Fruit fly (Drosophila melanogaster): ENCODE measurements around the gene CG42354.
A peak's percentile ranks its signal among the peaks of the same experiment; 100 is the strongest.

The CG42354 gene

DNA sequence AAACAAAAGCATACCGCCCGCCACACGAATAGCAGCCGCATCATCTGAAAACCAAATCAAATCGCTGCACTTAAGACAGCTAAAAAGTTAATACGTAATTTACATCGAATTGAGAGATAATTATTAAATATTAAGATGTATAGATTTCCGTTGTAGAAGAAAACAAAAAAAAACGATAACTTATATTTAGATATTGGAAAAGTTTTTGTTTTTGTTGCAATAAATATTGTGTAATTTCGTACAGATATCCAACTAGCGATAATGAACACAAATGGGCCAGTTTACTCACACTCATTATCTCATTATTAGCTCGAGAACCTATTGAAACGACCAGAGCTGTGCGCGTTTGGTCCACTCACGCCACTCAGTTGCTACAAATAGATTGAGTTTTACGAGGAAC is 35.9 kb upstream of the CG42354 start (continued):
- peak; percentile 74 for TF ChIP-seq CG8924 (tag; optimal IDR thresholded peaks at IDR 0.05)
- TF ChIP-seq CG14441 (GFP tag; IDR thresholded peaks at IDR 0.05): no peak
- peak; percentile 5 for TF ChIP-seq YL-1 (GFP tag; optimal IDR thresholded peaks at IDR 0.05)
- no peak for TF ChIP-seq CHES-1-like (GFP tag; optimal IDR thresholded peaks at IDR 0.05)
- TF ChIP-seq CG4360 (GFP tag; IDR thresholded peaks at IDR 0.05): no peak
- TF ChIP-seq D19B (GFP tag; optimal IDR thresholded peaks at IDR 0.05): peak; percentile 9
- TF ChIP-seq Optix (GFP tag; IDR thresholded peaks at IDR 0.05): no peak
- no peak for TF ChIP-seq da (GFP tag; optimal IDR thresholded peaks at IDR 0.05)
- peak; percentile 14 for TF ChIP-seq CG16863 (GFP tag; optimal IDR thresholded peaks at IDR 0.05)
- TF ChIP-seq HLH4C (GFP tag; IDR thresholded peaks at IDR 0.05; ENCODE audit: partially characterized antibody): no peak
- no peak for TF ChIP-seq inv (GFP tag; IDR thresholded peaks at IDR 0.05; ENCODE audit: partially characterized antibody)
- no peak for TF ChIP-seq Neu2 (GFP tag; optimal IDR thresholded peaks at IDR 0.05; ENCODE audit: borderline replicate concordance)
- TF ChIP-seq CG6854 (GFP tag; optimal IDR thresholded peaks at IDR 0.05): peak; percentile 21
- no peak for TF ChIP-seq fd64A (GFP tag; optimal IDR thresholded peaks at IDR 0.05)
- no peak for TF ChIP-seq zen2 (GFP tag; IDR thresholded peaks at IDR 0.05; ENCODE audit: partially characterized antibody)
- TF ChIP-seq CG4328 (GFP tag; optimal IDR thresholded peaks at IDR 0.05): peak; percentile 42
- TF ChIP-seq ems (GFP tag; optimal IDR thresholded peaks at IDR 0.05): peak; percentile 3
- no peak for TF ChIP-seq cas (GFP tag; IDR thresholded peaks at IDR 0.05)
- TF ChIP-seq CG18619 (GFP tag; optimal IDR thresholded peaks at IDR 0.05): peak; percentile 59
- TF ChIP-seq CG10979 (tag; optimal IDR thresholded peaks at IDR 0.05): peak; percentile 86
- TF ChIP-seq CG13296 (GFP tag; optimal IDR thresholded peaks at IDR 0.05): peak; percentile 58
- no peak for TF ChIP-seq Lim3 (GFP tag; IDR thresholded peaks at IDR 0.05)
- TF ChIP-seq Bdp1 (GFP tag; optimal IDR thresholded peaks at IDR 0.05): no peak
- TF ChIP-seq dmrt99B (tag; optimal IDR thresholded peaks at IDR 0.05): peak; percentile 84
- no peak for TF ChIP-seq CG10366 (GFP tag; IDR thresholded peaks at IDR 0.05)
- TF ChIP-seq CG11695 (GFP tag; IDR thresholded peaks at IDR 0.05): peak; percentile 68
- TF ChIP-seq Doc3 (GFP tag; IDR thresholded peaks at IDR 0.05; ENCODE audit: partially characterized antibody): no peak
- no peak for TF ChIP-seq shn (GFP tag; optimal IDR thresholded peaks at IDR 0.05)
- TF ChIP-seq CG12155 (GFP tag; optimal IDR thresholded peaks at IDR 0.05): peak; percentile 27
- no peak for TF ChIP-seq eyg (GFP tag; optimal IDR thresholded peaks at IDR 0.05)
- peak; percentile 39 for TF ChIP-seq CG8281 (tag; optimal IDR thresholded peaks at IDR 0.05)
- peak; percentile 21 for TF ChIP-seq MTF-1 (GFP tag; optimal IDR thresholded peaks at IDR 0.05; ENCODE audit: borderline replicate concordance)
- TF ChIP-seq trem (tag; optimal IDR thresholded peaks at IDR 0.05): peak; percentile 26
- TF ChIP-seq ash1 (GFP tag; optimal IDR thresholded peaks at IDR 0.05): no peak
- no peak for TF ChIP-seq CG12744 (GFP tag; optimal IDR thresholded peaks at IDR 0.05)
- peak; percentile 84 for TF ChIP-seq CG11504 (tag; optimal IDR thresholded peaks at IDR 0.05)
- TF ChIP-seq CG6765 (GFP tag; optimal IDR thresholded peaks at IDR 0.05): peak; percentile 34
- no peak for TF ChIP-seq insv (GFP tag; optimal IDR thresholded peaks at IDR 0.05)
- peak; percentile 33 for TF ChIP-seq CG12942 (GFP tag; optimal IDR thresholded peaks at IDR 0.05)
- TF ChIP-seq CG14050 (GFP tag; IDR thresholded peaks at IDR 0.05): no peak; the same call in 2 of the 3 replicates
- TF ChIP-seq Gsc (GFP tag; IDR thresholded peaks at IDR 0.05): no peak
- TF ChIP-seq CG1024 (GFP tag; IDR thresholded peaks at IDR 0.05): no peak
- no peak for TF ChIP-seq E2f2 (GFP tag; IDR thresholded peaks at IDR 0.05)
- TF ChIP-seq CG1529 (GFP tag; optimal IDR thresholded peaks at IDR 0.05): peak; percentile 72
- TF ChIP-seq jumu (GFP tag; optimal IDR thresholded peaks at IDR 0.05): no peak
- no peak for TF ChIP-seq fru (optimal IDR thresholded peaks at IDR 0.05)
- peak; percentile 20 for TF ChIP-seq Dek (tag; optimal IDR thresholded peaks at IDR 0.05)
- TF ChIP-seq trh (GFP tag; optimal IDR thresholded peaks at IDR 0.05): no peak
- no peak for TF ChIP-seq cg (GFP tag; optimal IDR thresholded peaks at IDR 0.05)
- no peak for TF ChIP-seq sens-2 (GFP tag; IDR thresholded peaks at IDR 0.05)
- TF ChIP-seq CG17359 (tag; optimal IDR thresholded peaks at IDR 0.05): peak; percentile 37
- TF ChIP-seq NfI (GFP tag; optimal IDR thresholded peaks at IDR 0.05): peak; percentile 50
